Fruit fly (Drosophila melanogaster) whole organism, embryonic: ENCODE results near the gene CG45078.

Source experiments
- Atf3 ChIP-seq: fragments of 200-800 bp; sonication (Bioruptor generic); optimal IDR thresholded peaks from 3 replicates; lab custom pipeline; 2016; ENCODE audit warnings: missing biosample characterization, missing genetic modification characterization
- Bdp1 ChIP-seq: fragments of 200-800 bp; sonication (Bioruptor generic); optimal IDR thresholded peaks from 3 replicates; lab custom pipeline; 2016; ENCODE audit warnings: missing biosample characterization, missing genetic modification characterization
- CG10274 ChIP-seq: fragments of 200-800 bp; sonication (Bioruptor generic); optimal IDR thresholded peaks from 3 replicates; lab custom pipeline; 2017; ENCODE audit warnings: missing biosample characterization, mild to moderate bottlenecking, missing genetic modification characterization
- CG11696 ChIP-seq: fragments of 200-800 bp; sonication (Bioruptor generic); IDR thresholded peaks from 2 replicates; pipeline ENCODE4 v1.3.6; 2022; ENCODE audit warnings: missing biosample characterization, missing genetic modification characterization
- CG11723 ChIP-seq: fragments of 200-800 bp; sonication (Bioruptor generic); optimal IDR thresholded peaks from 2 replicates; lab custom pipeline; 2017; ENCODE audit warnings: missing biosample characterization, mild to moderate bottlenecking, missing genetic modification characterization
- CG1233 ChIP-seq: fragments of 200-800 bp; sonication (Bioruptor generic); optimal IDR thresholded peaks from 4 replicates; lab custom pipeline; 2018; ENCODE audit warnings: missing biosample characterization, mild to moderate bottlenecking, missing genetic modification characterization
- CG14667 ChIP-seq: fragments of 200-800 bp; sonication (Bioruptor generic); IDR thresholded peaks from 2 replicates; pipeline ENCODE4 v1.3.6; 2022; ENCODE audit warnings: missing biosample characterization, missing genetic modification characterization
- CG14860 ChIP-seq: fragments of 200-800 bp; sonication (Bioruptor generic); IDR thresholded peaks from 3 replicates; pipeline ENCODE4 v1.3.6; 2022; ENCODE audit warnings: missing biosample characterization, missing genetic modification characterization; ENCODE audit not compliant: partially characterized antibody
- CG15601 ChIP-seq: fragments of 200-800 bp; sonication (Bioruptor generic); optimal IDR thresholded peaks from 3 replicates; lab custom pipeline; 2019; ENCODE audit warnings: missing biosample characterization, mild to moderate bottlenecking, missing genetic modification characterization, moderate library complexity
- CG1603 ChIP-seq: fragments of 200-800 bp; sonication (Bioruptor generic); optimal IDR thresholded peaks from 2 replicates; lab custom pipeline; 2019; ENCODE audit warnings: missing biosample characterization, mild to moderate bottlenecking, missing genetic modification characterization, moderate library complexity
- CG17568 ChIP-seq: fragments of 200-800 bp; sonication (Bioruptor generic); optimal IDR thresholded peaks from 2 replicates; lab custom pipeline; 2018; ENCODE audit warnings: missing biosample characterization, mild to moderate bottlenecking, missing genetic modification characterization, moderate library complexity
- CG1792 ChIP-seq: fragments of 200-800 bp; sonication (Bioruptor generic); optimal IDR thresholded peaks from 2 replicates; lab custom pipeline; 2016; ENCODE audit warnings: missing biosample characterization, missing genetic modification characterization
- CG18476 ChIP-seq: fragments of 200-800 bp; sonication (Bioruptor generic); optimal IDR thresholded peaks from 2 replicates; lab custom pipeline; 2016; ENCODE audit warnings: missing biosample characterization, mild to moderate bottlenecking, missing genetic modification characterization
- CG18619 ChIP-seq: fragments of 200-800 bp; sonication (Bioruptor generic); optimal IDR thresholded peaks from 3 replicates; lab custom pipeline; 2017; ENCODE audit warnings: missing biosample characterization, mild to moderate bottlenecking, missing genetic modification characterization
- CG2678 ChIP-seq: fragments of 200-800 bp; sonication (Bioruptor generic); optimal IDR thresholded peaks from 3 replicates; lab custom pipeline; 2019; ENCODE audit warnings: missing biosample characterization, mild to moderate bottlenecking, missing genetic modification characterization, moderate library complexity
- CG3995 ChIP-seq: fragments of 200-800 bp; sonication (Bioruptor generic); optimal IDR thresholded peaks from 3 replicates; lab custom pipeline; 2016; ENCODE audit warnings: missing biosample characterization, missing genetic modification characterization
- CG4328 ChIP-seq: fragments of 200-800 bp; sonication (Bioruptor generic); optimal IDR thresholded peaks from 3 replicates; lab custom pipeline; 2017; ENCODE audit warnings: missing biosample characterization, missing genetic modification reagents, missing genetic modification characterization
- CG6813 ChIP-seq: fragments of 200-800 bp; sonication (Bioruptor generic); optimal IDR thresholded peaks from 2 replicates; lab custom pipeline; 2017; ENCODE audit warnings: missing biosample characterization, missing genetic modification characterization, mild to moderate bottlenecking, moderate library complexity, missing genetic modification reagents
- CG7357 ChIP-seq: fragments of 200-800 bp; sonication (Bioruptor generic); IDR thresholded peaks from 3 replicates; pipeline ENCODE4 v1.3.6; 2022; ENCODE audit warnings: missing biosample characterization, missing genetic modification characterization
- CG7745 ChIP-seq: fragments of 200-800 bp; sonication (Bioruptor generic); optimal IDR thresholded peaks from 2 replicates; lab custom pipeline; 2018; ENCODE audit warnings: missing biosample characterization, mild to moderate bottlenecking, missing genetic modification characterization, moderate library complexity
- Doc3 ChIP-seq: fragments of 200-800 bp; sonication (Bioruptor generic); IDR thresholded peaks from 3 replicates; pipeline ENCODE4 v1.3.6; 2022; ENCODE audit warnings: missing biosample characterization, missing genetic modification characterization; ENCODE audit not compliant: partially characterized antibody
- Ets65A ChIP-seq: fragments of 200-800 bp; sonication (Bioruptor generic); peaks from one replicate; lab custom pipeline; 2016; ENCODE audit warnings: missing biosample characterization, missing genetic modification characterization
- Fer3 ChIP-seq: fragments of 200-800 bp; sonication (Bioruptor generic); optimal IDR thresholded peaks from 2 replicates; lab custom pipeline; 2018; ENCODE audit warnings: missing biosample characterization, mild to moderate bottlenecking, missing genetic modification characterization, moderate library complexity
- HLH3B ChIP-seq: fragments of 200-800 bp; sonication (Bioruptor generic); IDR thresholded peaks from 2 replicates; pipeline ENCODE4 v1.3.6; 2022; ENCODE audit warnings: missing biosample characterization, missing genetic modification characterization
- Hand ChIP-seq: fragments of 200-800 bp; sonication (Bioruptor generic); optimal IDR thresholded peaks from 2 replicates; lab custom pipeline; 2017; ENCODE audit warnings: mild to moderate bottlenecking, missing biosample characterization, missing genetic modification reagents, missing genetic modification characterization
- Hr39 ChIP-seq: fragments of >200 bp; optimal IDR thresholded peaks from 2 replicates; lab custom pipeline; 2017
- Hsf ChIP-seq: fragments of 200-800 bp; sonication (Bioruptor generic); optimal IDR thresholded peaks from 3 replicates; lab custom pipeline; 2016; ENCODE audit warnings: missing biosample characterization, missing genetic modification characterization
- Jarid2 ChIP-seq: fragments of 200-800 bp; sonication (Bioruptor generic); optimal IDR thresholded peaks from 3 replicates; lab custom pipeline; 2017; ENCODE audit warnings: mild to moderate bottlenecking, missing biosample characterization, missing genetic modification reagents, missing genetic modification characterization
- Med ChIP-seq: fragments of 200-800 bp; sonication (Bioruptor generic); peaks from one replicate; lab custom pipeline; 2016; ENCODE audit warnings: missing biosample characterization, missing genetic modification characterization, mild to moderate bottlenecking, inconsistent platforms, moderate library complexity
- Meics ChIP-seq: fragments of 200-800 bp; sonication (Bioruptor generic); optimal IDR thresholded peaks from 2 replicates; lab custom pipeline; 2017; ENCODE audit warnings: missing biosample characterization, mild to moderate bottlenecking, missing genetic modification characterization
- Rfx ChIP-seq: fragments of 200-800 bp; sonication (Bioruptor generic); IDR thresholded peaks from 2 replicates; pipeline ENCODE4 v1.3.6; 2022; ENCODE audit warnings: missing biosample characterization, missing genetic modification characterization
- Trl ChIP-seq, 3 experiments: fragments of >200 bp in 2 of 3; fragments of 200-800 bp in 1 of 3; sonication (Bioruptor generic) in 1 of 3; optimal IDR thresholded peaks; 2 replicates in 1 of 3; 3 replicates in 2 of 3; lab custom pipeline; 2016 to 2017; ENCODE audit warnings: missing biosample characterization in 1 of 3, missing genetic modification characterization in 1 of 3
- chm ChIP-seq: fragments of 200-800 bp; sonication (Bioruptor generic); IDR thresholded peaks from 2 replicates; pipeline ENCODE4 v1.3.6; 2022; ENCODE audit warnings: missing biosample characterization, missing genetic modification characterization
- dati ChIP-seq: fragments of 200-800 bp; sonication (Bioruptor generic); IDR thresholded peaks from 2 replicates; pipeline ENCODE4 v1.3.6; 2022; ENCODE audit warnings: missing biosample characterization, missing genetic modification characterization
- dimm ChIP-seq: fragments of 200-800 bp; sonication (Bioruptor generic); IDR thresholded peaks from 2 replicates; pipeline ENCODE4 v1.3.6; 2022; ENCODE audit warnings: missing biosample characterization, missing genetic modification characterization
- dmrt11E ChIP-seq: fragments of 200-800 bp; sonication (Bioruptor generic); optimal IDR thresholded peaks from 3 replicates; lab custom pipeline; 2018; ENCODE audit warnings: missing biosample characterization, mild to moderate bottlenecking, missing genetic modification characterization, moderate library complexity
- inv ChIP-seq: fragments of 200-800 bp; sonication (Bioruptor generic); IDR thresholded peaks from 2 replicates; pipeline ENCODE4 v1.3.6; 2022; ENCODE audit warnings: missing biosample characterization, missing genetic modification characterization; ENCODE audit not compliant: partially characterized antibody
- maf-S ChIP-seq: fragments of 200-800 bp; sonication (Bioruptor generic); optimal IDR thresholded peaks from 2 replicates; lab custom pipeline; 2016; ENCODE audit warnings: missing biosample characterization, missing genetic modification characterization
- mam ChIP-seq: fragments of 200-800 bp; sonication (Bioruptor generic); optimal IDR thresholded peaks from 3 replicates; lab custom pipeline; 2016; ENCODE audit warnings: missing biosample characterization, missing genetic modification characterization
- mld ChIP-seq: fragments of 200-800 bp; sonication (Bioruptor generic); IDR thresholded peaks from 3 replicates; pipeline ENCODE4 v1.3.6; 2022; ENCODE audit warnings: missing biosample characterization, missing genetic modification characterization; ENCODE audit not compliant: partially characterized antibody
- ro ChIP-seq: fragments of 200-800 bp; sonication (Bioruptor generic); IDR thresholded peaks from 2 replicates; pipeline ENCODE4 v1.3.6; 2022; ENCODE audit warnings: missing biosample characterization, missing genetic modification characterization
- row ChIP-seq: fragments of 200-800 bp; sonication (Bioruptor generic); IDR thresholded peaks from 3 replicates; pipeline ENCODE4 v1.3.6; 2022; ENCODE audit warnings: missing biosample characterization, missing genetic modification characterization
- sc ChIP-seq, 3 experiments: fragments of >200 bp in 2 of 3; fragments of 200-800 bp in 1 of 3; sonication (Bioruptor generic) in 1 of 3; optimal IDR thresholded peaks; 2 replicates in 2 of 3; 3 replicates in 1 of 3; lab custom pipeline; 2017; ENCODE audit warnings: mild to moderate bottlenecking in 1 of 3, missing biosample characterization in 1 of 3, missing genetic modification characterization in 1 of 3, missing genetic modification reagents in 1 of 3
- shn ChIP-seq: fragments of 200-800 bp; sonication (Bioruptor generic); optimal IDR thresholded peaks from 3 replicates; lab custom pipeline; 2016; ENCODE audit warnings: missing biosample characterization, missing genetic modification characterization
- slbo ChIP-seq: fragments of 200-800 bp; sonication (Bioruptor generic); IDR thresholded peaks from 2 replicates; pipeline ENCODE4 v1.3.6; 2022; ENCODE audit warnings: missing biosample characterization, missing genetic modification characterization
- ssp ChIP-seq: fragments of 200-800 bp; sonication (Bioruptor generic); IDR thresholded peaks from 2 replicates; pipeline ENCODE4 v1.3.6; 2022; ENCODE audit warnings: missing biosample characterization, missing genetic modification characterization

CG45078 gene

dm6 chr3R:10784058-10784499 is 6.9 kb upstream of the CG45078 start, which contains the start of the genes mRpL37 and Rbp1 (continued):
- TF ChIP-seq Bdp1 (peak; percentile 39), Atf3 (GFP tag; lab: Kevin White, UChicago) (no peak), ro (no peak), Doc3 (peak; percentile 84), CG4328 (GFP tag; lab: Kevin White, UChicago) (peak; percentile 72), CG10274 (GFP tag; lab: Kevin White, UChicago) (no peak), ssp (GFP tag; lab: Robert Waterston, UW) (peak; percentile 80), dmrt11E (tag; lab: Kevin White, UChicago) (peak; percentile 83), mam (GFP tag; lab: Kevin White, UChicago) (peak; percentile 76), CG18619 (GFP tag; lab: Kevin White, UChicago) (peak; percentile 52), dati (no peak), Hr39 (no peak), CG1792 (GFP tag; lab: Kevin White, UChicago) (no peak), CG1233 (peak; percentile 73), CG14860 (peak; percentile 95), CG18476 (GFP tag; lab: Kevin White, UChicago) (peak; percentile 63), Fer3 (peak; percentile 67), sc (optimal IDR thresholded peaks at IDR 0.05; lab: Kevin White, UChicago) (no peak), sc (GFP tag; optimal IDR thresholded peaks at IDR 0.05; lab: Kevin White, UChicago) (peak; percentile 43), slbo (GFP tag; lab: Robert Waterston, UW) (peak; percentile 85), CG3995 (GFP tag; lab: Kevin White, UChicago) (peak; percentile 98), maf-S (GFP tag; lab: Kevin White, UChicago) (peak; percentile 12), CG14667 (GFP tag; lab: Robert Waterston, UW) (peak; percentile 48), dimm (GFP tag; lab: Robert Waterston, UW) (no peak), row (GFP tag; lab: Robert Waterston, UW) (peak; percentile 97), HLH3B (GFP tag; lab: Robert Waterston, UW) (peak; percentile 71; the same call in 1 of the 2 replicates), Hsf (GFP tag; lab: Kevin White, UChicago) (peak; percentile 80), chm (GFP tag; lab: Robert Waterston, UW) (no peak), Meics (peak; percentile 65), inv (peak; percentile 92), Jarid2 (no peak), CG11723 (GFP tag; lab: Kevin White, UChicago) (peak; percentile 19), mld (GFP tag; lab: Robert Waterston, UW) (peak; percentile 40; the same call in 1 of the 3 replicates), Trl (optimal IDR thresholded peaks at IDR 0.05; lab: Kevin White, UChicago) (no peak), Trl (GFP tag; optimal IDR thresholded peaks at IDR 0.05; lab: Kevin White, UChicago) (peak; percentile 69), shn (peak; percentile 37), CG7357 (GFP tag; lab: Robert Waterston, UW) (peak; percentile 43; the same call in 1 of the 3 replicates), Hand (GFP tag; lab: Kevin White, UChicago) (no peak), CG2678 (tag; lab: Kevin White, UChicago) (peak; percentile 82), Ets65A (GFP tag; lab: Kevin White, UChicago) (peak; percentile 97), CG11696 (GFP tag; lab: Robert Waterston, UW) (no peak), Med (GFP tag; lab: Kevin White, UChicago) (peak; percentile 81), CG1603 (tag; lab: Kevin White, UChicago) (no peak), CG7745 (no peak), CG6813 (no peak), CG17568 (GFP tag; lab: Kevin White, UChicago) (no peak), CG15601 (peak; percentile 78), Rfx (GFP tag; lab: Robert Waterston, UW) (peak; percentile 80)
